Fruit fly (Drosophila melanogaster) whole organism, embryonic: Measurements from ENCODE around the gene Cby.

Experiments used
- Awh ChIP-seq: fragments of 200-800 bp; sonication (Bioruptor generic); IDR thresholded peaks from 2 replicates; pipeline ENCODE4, ENCODE4 v1.3.6; 2022; ENCODE audit warnings: missing biosample characterization, missing genetic modification characterization
- Bgb ChIP-seq: fragments of 200-800 bp; sonication (Bioruptor generic); IDR thresholded peaks from 2 replicates; pipeline ENCODE4 v1.3.6; 2022; ENCODE audit warnings: missing biosample characterization, missing genetic modification characterization; ENCODE audit not compliant: partially characterized antibody
- CG1024 ChIP-seq: fragments of 200-800 bp; sonication (Bioruptor generic); IDR thresholded peaks from 2 replicates; pipeline ENCODE4 v1.3.6; 2022; ENCODE audit warnings: missing biosample characterization, missing genetic modification characterization
- CG10654 ChIP-seq: fragments of 200-800 bp; sonication (Bioruptor generic); optimal IDR thresholded peaks from 2 replicates; lab custom pipeline; 2016; ENCODE audit warnings: missing biosample characterization, missing genetic modification characterization
- CG10979 ChIP-seq: fragments of 200-800 bp; sonication (Bioruptor generic); optimal IDR thresholded peaks from 2 replicates; lab custom pipeline; 2018; ENCODE audit warnings: missing biosample characterization, mild to moderate bottlenecking, missing genetic modification characterization, moderate library complexity
- CG11695 ChIP-seq: fragments of 200-800 bp; sonication (Bioruptor generic); IDR thresholded peaks from 3 replicates; pipeline ENCODE4 v1.3.6; 2022; ENCODE audit warnings: missing biosample characterization, missing genetic modification characterization
- CG13287 ChIP-seq: fragments of 200-800 bp; sonication (Bioruptor generic); IDR thresholded peaks from 2 replicates; pipeline ENCODE4 v1.3.6; 2022; ENCODE audit warnings: missing biosample characterization, missing genetic modification characterization; ENCODE audit not compliant: partially characterized antibody
- CG15011 ChIP-seq: fragments of 200-800 bp; sonication (Bioruptor generic); optimal IDR thresholded peaks from 3 replicates; lab custom pipeline; 2018; ENCODE audit warnings: missing biosample characterization, mild to moderate bottlenecking, missing genetic modification characterization
- CG1647 ChIP-seq: fragments of 200-800 bp; sonication (Bioruptor generic); optimal IDR thresholded peaks from 3 replicates; lab custom pipeline; 2016; ENCODE audit warnings: missing biosample characterization, missing genetic modification characterization
- CG17328 ChIP-seq: fragments of 200-800 bp; sonication (Bioruptor generic); IDR thresholded peaks from 2 replicates; pipeline ENCODE4 v1.3.6; 2022; ENCODE audit warnings: missing biosample characterization, missing genetic modification characterization
- CG17612 ChIP-seq: fragments of 200-800 bp; sonication (Bioruptor generic); IDR thresholded peaks from 2 replicates; pipeline ENCODE4 v1.3.6; 2022; ENCODE audit warnings: missing biosample characterization, missing genetic modification characterization
- CG17912 ChIP-seq: fragments of 200-800 bp; sonication (Bioruptor generic); optimal IDR thresholded peaks from 2 replicates; lab custom pipeline; 2018; ENCODE audit warnings: missing biosample characterization, mild to moderate bottlenecking, missing genetic modification characterization
- CG18262 ChIP-seq: fragments of 200-800 bp; optimal IDR thresholded peaks from 3 replicates; lab custom pipeline; 2019; ENCODE audit warnings: missing biosample characterization, mild to moderate bottlenecking, missing genetic modification characterization, moderate library complexity
- CG2120 ChIP-seq: fragments of 200-800 bp; sonication (Bioruptor generic); optimal IDR thresholded peaks from 3 replicates; lab custom pipeline; 2016; ENCODE audit warnings: missing biosample characterization, missing genetic modification characterization
- CG2199 ChIP-seq: fragments of 200-800 bp; sonication (Bioruptor generic); IDR thresholded peaks from 3 replicates; pipeline ENCODE4 v1.3.6; 2022; ENCODE audit warnings: missing biosample characterization, missing genetic modification characterization
- CG30431 ChIP-seq: fragments of 200-800 bp; sonication (Bioruptor generic); optimal IDR thresholded peaks from 2 replicates; lab custom pipeline; 2017; ENCODE audit warnings: missing biosample characterization, missing genetic modification characterization
- CG32532 ChIP-seq: fragments of 200-800 bp; sonication (Bioruptor generic); IDR thresholded peaks from 2 replicates; pipeline ENCODE4 v1.3.6; 2022; ENCODE audit warnings: missing biosample characterization, missing genetic modification characterization
- CG3995 ChIP-seq: fragments of 200-800 bp; sonication (Bioruptor generic); optimal IDR thresholded peaks from 3 replicates; lab custom pipeline; 2016; ENCODE audit warnings: missing biosample characterization, missing genetic modification characterization
- CG4730 ChIP-seq: fragments of 200-800 bp; sonication (Bioruptor generic); IDR thresholded peaks from 2 replicates; pipeline ENCODE4 v1.3.6; 2022; ENCODE audit warnings: missing biosample characterization, missing genetic modification characterization
- CG6683 ChIP-seq: fragments of 200-800 bp; sonication (Bioruptor generic); optimal IDR thresholded peaks from 2 replicates; lab custom pipeline; 2017; ENCODE audit warnings: missing biosample characterization, mild to moderate bottlenecking, missing genetic modification characterization, missing genetic modification reagents
- CG6791 ChIP-seq: fragments of 200-800 bp; sonication (Bioruptor generic); IDR thresholded peaks from 3 replicates; pipeline ENCODE4 v1.3.6; 2022; ENCODE audit warnings: missing biosample characterization, missing genetic modification characterization; ENCODE audit not compliant: partially characterized antibody
- CG7745 ChIP-seq: fragments of 200-800 bp; sonication (Bioruptor generic); optimal IDR thresholded peaks from 2 replicates; lab custom pipeline; 2018; ENCODE audit warnings: missing biosample characterization, mild to moderate bottlenecking, missing genetic modification characterization, moderate library complexity
- CG7963 ChIP-seq: fragments of 200-800 bp; sonication (Bioruptor generic); IDR thresholded peaks from 3 replicates; pipeline ENCODE4 v1.3.6; 2022; ENCODE audit warnings: missing biosample characterization, missing genetic modification characterization; ENCODE audit not compliant: partially characterized antibody
- Med ChIP-seq: fragments of 200-800 bp; sonication (Bioruptor generic); peaks from one replicate; lab custom pipeline; 2016; ENCODE audit warnings: missing biosample characterization, missing genetic modification characterization, mild to moderate bottlenecking, inconsistent platforms, moderate library complexity
- Pdp1 ChIP-seq, 2 experiments: fragments of 200-800 bp; sonication (Bioruptor generic); optimal IDR thresholded peaks; 3 replicates each; lab custom pipeline; 2016; ENCODE audit warnings: missing biosample characterization in 2 of 2, missing genetic modification characterization in 2 of 2, mild to moderate bottlenecking in 1 of 2, moderate library complexity in 1 of 2
- Rfx ChIP-seq: fragments of 200-800 bp; sonication (Bioruptor generic); IDR thresholded peaks from 2 replicates; pipeline ENCODE4 v1.3.6; 2022; ENCODE audit warnings: missing biosample characterization, missing genetic modification characterization
- Sry-δ ChIP-seq: fragments of 200-800 bp; sonication (Bioruptor generic); optimal IDR thresholded peaks from 2 replicates; lab custom pipeline; 2016; ENCODE audit warnings: missing biosample characterization, missing genetic modification characterization
- amos ChIP-seq: fragments of 200-800 bp; sonication (Bioruptor generic); IDR thresholded peaks from 2 replicates; pipeline ENCODE4 v1.3.6; 2022; ENCODE audit warnings: missing biosample characterization, missing genetic modification characterization; ENCODE audit not compliant: partially characterized antibody
- aop ChIP-seq: fragments of 200-800 bp; sonication (Bioruptor generic); IDR thresholded peaks from 2 replicates; pipeline ENCODE4 v1.3.6; 2022; ENCODE audit warnings: missing biosample characterization, missing genetic modification characterization
- bbx ChIP-seq: fragments of 200-800 bp; sonication (Bioruptor generic); IDR thresholded peaks from 2 replicates; pipeline ENCODE4 v1.3.6; 2022; ENCODE audit warnings: missing biosample characterization, missing genetic modification characterization; ENCODE audit not compliant: partially characterized antibody
- bcd ChIP-seq: fragments of 200-800 bp; sonication (Bioruptor generic); optimal IDR thresholded peaks from 2 replicates; lab custom pipeline; 2017; ENCODE audit warnings: missing biosample characterization, mild to moderate bottlenecking, missing genetic modification characterization
- cad ChIP-seq: fragments of >200 bp; optimal IDR thresholded peaks from 2 replicates; lab custom pipeline; 2017; ENCODE audit warnings: missing biosample characterization, missing genetic modification characterization
- crc ChIP-seq: fragments of 200-800 bp; sonication (Bioruptor generic); optimal IDR thresholded peaks from 2 replicates; lab custom pipeline; 2016; ENCODE audit warnings: missing biosample characterization, missing genetic modification characterization
- esg ChIP-seq: fragments of 200-800 bp; sonication (Bioruptor generic); conservative IDR thresholded peaks from 2 replicates; pipeline ENCODE4 v1.3.6; 2022; ENCODE audit warnings: missing biosample characterization, missing genetic modification characterization
- exex ChIP-seq: fragments of 200-800 bp; sonication (Bioruptor generic); optimal IDR thresholded peaks from 4 replicates; lab custom pipeline; 2018; ENCODE audit warnings: missing biosample characterization, mild to moderate bottlenecking, missing genetic modification characterization, moderate library complexity
- gt ChIP-seq: fragments of 200-800 bp; sonication (Bioruptor generic); IDR thresholded peaks from 2 replicates; pipeline ENCODE4 v1.3.6; 2022; ENCODE audit warnings: missing biosample characterization, missing genetic modification characterization
- ham ChIP-seq: fragments of 200-800 bp; sonication (Bioruptor generic); IDR thresholded peaks from 2 replicates; pipeline ENCODE4 v1.3.6; 2022; ENCODE audit warnings: missing biosample characterization, missing genetic modification characterization
- inv ChIP-seq: fragments of 200-800 bp; sonication (Bioruptor generic); IDR thresholded peaks from 2 replicates; pipeline ENCODE4 v1.3.6; 2022; ENCODE audit warnings: missing biosample characterization, missing genetic modification characterization; ENCODE audit not compliant: partially characterized antibody
- jigr1 ChIP-seq: fragments of 200-800 bp; sonication (Bioruptor generic); IDR thresholded peaks from 3 replicates; pipeline ENCODE4 v1.3.6; 2022; ENCODE audit warnings: missing biosample characterization, missing genetic modification characterization
- nau ChIP-seq: fragments of 200-800 bp; sonication (Bioruptor generic); optimal IDR thresholded peaks from 3 replicates; lab custom pipeline; 2017; ENCODE audit warnings: missing biosample characterization, mild to moderate bottlenecking, missing genetic modification characterization, missing genetic modification reagents
- pzg ChIP-seq: fragments of 200-800 bp; sonication (Bioruptor generic); optimal IDR thresholded peaks from 3 replicates; lab custom pipeline; 2018; ENCODE audit warnings: missing biosample characterization, mild to moderate bottlenecking, missing genetic modification characterization, moderate library complexity
- run ChIP-seq: fragments of 200-800 bp; sonication (Bioruptor generic); optimal IDR thresholded peaks from 3 replicates; lab custom pipeline; 2018; ENCODE audit warnings: missing biosample characterization, mild to moderate bottlenecking, missing genetic modification characterization
- sisA ChIP-seq: fragments of 200-800 bp; sonication (Bioruptor generic); IDR thresholded peaks from 2 replicates; pipeline ENCODE4 v1.3.6; 2022; ENCODE audit warnings: missing biosample characterization, missing genetic modification characterization
- tup ChIP-seq: fragments of 200-800 bp; sonication (Bioruptor generic); optimal IDR thresholded peaks from 2 replicates; lab custom pipeline; 2016; ENCODE audit warnings: missing biosample characterization, mild to moderate bottlenecking, missing genetic modification characterization, moderate library complexity
- unpg ChIP-seq: fragments of 200-800 bp; sonication (Bioruptor generic); optimal IDR thresholded peaks from 3 replicates; lab custom pipeline; 2018; ENCODE audit warnings: missing biosample characterization, mild to moderate bottlenecking, missing genetic modification characterization, moderate library complexity
- vnd ChIP-seq: fragments of 200-800 bp; sonication (Bioruptor generic); IDR thresholded peaks from 3 replicates; pipeline ENCODE4 v1.3.6; 2022; ENCODE audit warnings: missing biosample characterization, missing genetic modification characterization; ENCODE audit not compliant: partially characterized antibody
- wdn ChIP-seq: fragments of 200-800 bp; sonication (Bioruptor generic); IDR thresholded peaks from 2 replicates; pipeline ENCODE4 v1.3.6; 2022; ENCODE audit warnings: missing biosample characterization, missing genetic modification characterization
- zfh2 ChIP-seq: fragments of 200-800 bp; sonication (Bioruptor generic); optimal IDR thresholded peaks from 2 replicates; lab custom pipeline; 2016; ENCODE audit warnings: missing biosample characterization, missing genetic modification characterization

Cby gene

DNA sequence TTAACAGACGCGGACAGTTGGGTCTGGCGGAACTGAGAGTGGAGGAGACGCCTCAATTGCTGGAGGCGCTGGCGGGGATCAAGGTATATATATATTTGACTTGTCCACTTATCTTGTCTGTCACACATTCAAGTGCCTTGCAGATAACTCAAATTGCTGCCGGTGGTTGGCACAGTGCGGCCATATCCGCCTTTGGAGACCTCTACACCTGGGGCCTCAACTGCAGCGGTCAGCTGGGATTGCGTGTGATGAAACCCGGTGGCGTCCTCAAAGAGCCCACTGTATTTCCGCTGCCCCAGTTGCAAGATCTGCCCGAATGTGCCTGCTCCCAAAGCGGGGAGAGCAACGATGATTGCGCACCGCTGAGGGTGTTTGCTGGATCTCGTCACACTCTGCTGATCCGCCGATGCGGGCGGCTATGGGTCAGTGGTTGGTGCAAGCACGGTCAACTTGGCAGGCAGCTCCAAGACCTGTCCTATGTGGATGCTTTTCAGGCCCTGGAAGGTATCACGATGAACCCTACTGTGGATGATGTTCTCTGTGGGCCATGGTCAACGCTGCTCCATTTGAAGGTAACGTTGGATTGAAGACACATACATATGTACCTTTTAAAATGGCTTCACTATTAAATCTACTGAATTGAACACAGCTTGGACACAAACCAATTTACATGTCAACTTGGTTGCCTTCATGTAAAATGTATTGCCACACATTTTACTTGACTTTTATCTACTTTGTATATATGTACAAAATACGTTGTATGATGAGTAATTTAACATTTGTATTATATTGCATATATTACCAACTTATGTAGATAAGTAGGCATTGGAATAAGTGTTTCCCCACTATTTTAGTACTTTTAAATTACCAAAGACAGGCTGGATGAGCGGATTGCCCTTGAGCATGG is 21.1 kb downstream of the Cby start, which contains the start of gene CG43844 (continued):
- TF ChIP-seq CG13287 (GFP tag; lab: Robert Waterston, UW) (peak; percentile 71), CG10979 (tag; lab: Kevin White, UChicago) (no peak), Rfx (GFP tag; lab: Robert Waterston, UW) (peak; percentile 24; the same call in 1 of the 2 replicates), wdn (GFP tag; lab: Robert Waterston, UW) (no peak), zfh2 (GFP tag; lab: Kevin White, UChicago) (no peak), CG7745 (tag; lab: Kevin White, UChicago) (no peak), Sry-δ (peak; percentile 2), unpg (GFP tag; lab: Kevin White, UChicago) (no peak), CG6791 (GFP tag; lab: Robert Waterston, UW) (peak; percentile 70; the same call in 2 of the 3 replicates), CG10654 (GFP tag; lab: Kevin White, UChicago) (no peak), CG15011 (GFP tag; lab: Kevin White, UChicago) (no peak), bbx (no peak), Awh (no peak), CG4730 (no peak), Med (GFP tag; lab: Kevin White, UChicago) (peak; percentile 58), jigr1 (GFP tag; lab: Robert Waterston, UW) (no peak), bcd (GFP tag; lab: Kevin White, UChicago) (no peak), CG17912 (no peak), pzg (GFP tag; lab: Kevin White, UChicago) (no peak), CG6683 (GFP tag; lab: Kevin White, UChicago) (no peak), run (tag; lab: Kevin White, UChicago) (no peak), CG7963 (GFP tag; lab: Robert Waterston, UW) (peak; percentile 34; the same call in 1 of the 3 replicates), cad (GFP tag; lab: Kevin White, UChicago) (no peak), amos (peak; percentile 74), CG11695 (GFP tag; lab: Robert Waterston, UW) (no peak), CG17612 (GFP tag; lab: Robert Waterston, UW) (no peak), esg (no peak), tup (no peak), Bgb (GFP tag; lab: Robert Waterston, UW) (peak; percentile 85), CG17328 (GFP tag; lab: Robert Waterston, UW) (no peak), CG32532 (GFP tag; lab: Robert Waterston, UW) (0 out of 2 replicates have a peak, but pooled peaks have one; percentile 4), vnd (GFP tag; lab: Robert Waterston, UW) (peak; percentile 45; the same call in 1 of the 3 replicates), CG1647 (GFP tag; lab: Kevin White, UChicago) (no peak), nau (GFP tag; lab: Kevin White, UChicago) (no peak), gt (GFP tag; lab: Robert Waterston, UW) (no peak), ham (no peak), inv (peak; percentile 52; the same call in 1 of the 2 replicates), CG18262 (tag; lab: Kevin White, UChicago) (no peak), CG2199 (peak; percentile 80), CG30431 (GFP tag; lab: Kevin White, UChicago) (no peak), CG3995 (GFP tag; lab: Kevin White, UChicago) (no peak), exex (tag; lab: Kevin White, UChicago) (peak; percentile 1), sisA (GFP tag; lab: Robert Waterston, UW) (0 out of 2 replicates have a peak, but pooled peaks have one; percentile 6), CG2120 (GFP tag; lab: Kevin White, UChicago) (no peak), aop (GFP tag; lab: Robert Waterston, UW) (no peak), crc (GFP tag; lab: Kevin White, UChicago) (no peak), CG1024 (GFP tag; lab: Robert Waterston, UW) (no peak), Pdp1 (GFP tag; optimal IDR thresholded peaks at IDR 0.05; lab: Kevin White, UChicago) (peak in 1 of 2 experiments; percentile 21)
